Worm (Caenorhabditis elegans): ENCODE results near the gene Y37E11AL.2.

Gene Y37E11AL.2

ce11 chrIV:3698201-3698600 lies at the start of gene Y37E11AL.2:
Gene Y37E11AL.2, plus strand, starts transcription at chrIV:3698501.
- no peak for TF ChIP-seq elt-3 (tag; optimal IDR thresholded peaks at IDR 0.05)
- TF ChIP-seq egl-27 (tag; optimal IDR thresholded peaks at IDR 0.05), result no peak
- no peak for TF ChIP-seq dmd-4 (tag; optimal IDR thresholded peaks at IDR 0.05)
- no peak for TF ChIP-seq ztf-1 (GFP tag; conservative IDR thresholded peaks at IDR 0.05)
- TF ChIP-seq nhr-21 (tag; optimal IDR thresholded peaks at IDR 0.05), result no peak
- no peak for TF ChIP-seq F13H6.1 (tag; optimal IDR thresholded peaks at IDR 0.05)
- no peak for TF ChIP-seq sem-4 (tag; optimal IDR thresholded peaks at IDR 0.05)
- no peak for TF ChIP-seq crh-2 (tag; optimal IDR thresholded peaks at IDR 0.05)
- no peak for TF ChIP-seq lin-11 (tag; optimal IDR thresholded peaks at IDR 0.05)
- TF ChIP-seq nhr-11 (tag; optimal IDR thresholded peaks at IDR 0.05), result no peak
- TF ChIP-seq peb-1 (tag; optimal IDR thresholded peaks at IDR 0.05), result no peak
- TF ChIP-seq R02D3.7 (tag; optimal IDR thresholded peaks at IDR 0.05), result no peak
- no peak for TF ChIP-seq Y55F3AM.14 (GFP tag; optimal IDR thresholded peaks at IDR 0.05)

- no peak for TF ChIP-seq dmd-4 (tag; optimal IDR thresholded peaks at IDR 0.05)
- TF ChIP-seq unc-62 (GFP tag; optimal IDR thresholded peaks at IDR 0.05), result no peak
- no peak for TF ChIP-seq ceh-16 (tag; optimal IDR thresholded peaks at IDR 0.05)
- TF ChIP-seq elt-3 (tag; optimal IDR thresholded peaks at IDR 0.05), result no peak
- TF ChIP-seq gmeb-1 (tag; optimal IDR thresholded peaks at IDR 0.05), result peak; percentile 15
- peak; percentile 71 for TF ChIP-seq nhr-25 (tag; optimal IDR thresholded peaks at IDR 0.05)
- TF ChIP-seq nhr-129 (tag; optimal IDR thresholded peaks at IDR 0.05), result peak; percentile 81
- no peak for TF ChIP-seq alr-1 (tag; optimal IDR thresholded peaks at IDR 0.05)
- TF ChIP-seq mab-5 (tag; optimal IDR thresholded peaks at IDR 0.05), result no peak
- TF ChIP-seq snpc-4 (tag; optimal IDR thresholded peaks at IDR 0.05), result no peak
- TF ChIP-seq C34F6.9 (tag; optimal IDR thresholded peaks at IDR 0.05), result no peak
- TF ChIP-seq unc-55 (GFP tag; optimal IDR thresholded peaks at IDR 0.05), result no peak
- peak; percentile 38 for TF ChIP-seq Y55F3AM.14 (GFP tag; optimal IDR thresholded peaks at IDR 0.05)
- no peak for TF ChIP-seq zag-1 (tag; optimal IDR thresholded peaks at IDR 0.05)
- peak; percentile 55 for TF ChIP-seq sma-3 (GFP tag; optimal IDR thresholded peaks at IDR 0.05)
- peak; percentile 11 for TF ChIP-seq F13H6.1 (tag; optimal IDR thresholded peaks at IDR 0.05)
- TF ChIP-seq lin-11 (tag; optimal IDR thresholded peaks at IDR 0.05), result no peak
- no peak for TF ChIP-seq nhr-23 (tag; optimal IDR thresholded peaks at IDR 0.05)
- TF ChIP-seq nhr-10 (tag; optimal IDR thresholded peaks at IDR 0.05), result no peak
- no peak for TF ChIP-seq aly-2 (tag; optimal IDR thresholded peaks at IDR 0.05)
- no peak for TF ChIP-seq ztf-1 (GFP tag; conservative IDR thresholded peaks at IDR 0.05)
- TF ChIP-seq nhr-77 (tag; optimal IDR thresholded peaks at IDR 0.05), result no peak
- peak in 1 of 2 experiments; percentile 15 for TF ChIP-seq lsy-2 (tag; optimal IDR thresholded peaks at IDR 0.05)
- TF ChIP-seq blmp-1 (tag; optimal IDR thresholded peaks at IDR 0.05; ENCODE audit: insufficient read depth), result peak; percentile 65
- no peak for TF ChIP-seq elt-1 (tag; optimal IDR thresholded peaks at IDR 0.05)
- TF ChIP-seq egl-27 (tag; optimal IDR thresholded peaks at IDR 0.05), result peak; percentile 20
- TF ChIP-seq ztf-4 (tag; optimal IDR thresholded peaks at IDR 0.05), result no peak
- TF ChIP-seq nhr-21 (tag; optimal IDR thresholded peaks at IDR 0.05), result peak; percentile 82
- peak; percentile 15 to 41 for TF ChIP-seq mdl-1 (tag; optimal IDR thresholded peaks at IDR 0.05)
- no peak for TF ChIP-seq nhr-11 (tag; optimal IDR thresholded peaks at IDR 0.05)
- TF ChIP-seq sma-9 (GFP tag; optimal IDR thresholded peaks at IDR 0.05), result peak; percentile 91
- TF ChIP-seq sma-9 (tag; optimal IDR thresholded peaks at IDR 0.05), result no peak
Measured at ce11 chrIV:3648634-3649240, 49.6 kb upstream of the Y37E11AL.2 start, which contains the start of gene CC8.2. Gene CC8.2, minus strand, starts transcription at chrIV:3648684.

DNA sequence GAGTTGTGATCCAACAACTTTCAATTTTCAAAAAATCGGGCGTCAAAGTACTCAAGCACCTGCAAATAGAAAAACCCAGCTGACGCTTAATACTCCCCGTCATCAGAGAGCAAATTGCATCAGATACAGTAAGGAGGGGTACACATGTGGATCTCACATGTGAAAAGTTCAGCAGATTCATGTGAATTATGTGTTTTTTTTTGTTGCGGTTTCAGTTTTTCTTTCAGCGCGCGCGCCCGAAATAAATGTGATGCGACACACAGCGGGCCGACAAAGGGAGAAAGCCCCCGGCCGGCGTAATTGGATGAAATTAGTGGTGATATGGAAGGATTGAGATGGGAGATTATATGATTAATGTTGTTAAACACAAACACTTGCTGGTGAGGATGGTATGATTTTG lies 46.1 kb upstream of the Y37E11AL.2 start:
- TF ChIP-seq zag-1 (tag; optimal IDR thresholded peaks at IDR 0.05) (no peak), nhr-21 (tag; optimal IDR thresholded peaks at IDR 0.05) (no peak), nhr-129 (tag; optimal IDR thresholded peaks at IDR 0.05) (peak; percentile 93), ztf-4 (tag; optimal IDR thresholded peaks at IDR 0.05) (no peak), unc-62 (GFP tag; optimal IDR thresholded peaks at IDR 0.05) (no peak), nhr-23 (tag; optimal IDR thresholded peaks at IDR 0.05) (no peak), blmp-1 (tag; optimal IDR thresholded peaks at IDR 0.05; ENCODE audit: insufficient read depth) (no peak), ZK546.5 (tag; optimal IDR thresholded peaks at IDR 0.05) (no peak), crh-2 (tag; optimal IDR thresholded peaks at IDR 0.05) (no peak), peb-1 (tag; optimal IDR thresholded peaks at IDR 0.05) (no peak), F13H6.1 (tag; optimal IDR thresholded peaks at IDR 0.05) (no peak), unc-55 (GFP tag; optimal IDR thresholded peaks at IDR 0.05) (no peak), aly-2 (tag; optimal IDR thresholded peaks at IDR 0.05) (no peak), nhr-237 (tag; optimal IDR thresholded peaks at IDR 0.05) (no peak), ama-1 (optimal IDR thresholded peaks at IDR 0.05) (no peak), ceh-16 (tag; optimal IDR thresholded peaks at IDR 0.05) (no peak), lin-13 (GFP tag; optimal IDR thresholded peaks at IDR 0.05) (no peak), C34F6.9 (tag; optimal IDR thresholded peaks at IDR 0.05) (no peak), sma-9 (GFP tag; optimal IDR thresholded peaks at IDR 0.05) (peak; percentile 44), sma-9 (tag; optimal IDR thresholded peaks at IDR 0.05) (no peak), elt-3 (tag; optimal IDR thresholded peaks at IDR 0.05) (no peak), ceh-82 (tag; optimal IDR thresholded peaks at IDR 0.05) (no peak), snpc-4 (tag; optimal IDR thresholded peaks at IDR 0.05) (no peak), lin-11 (tag; optimal IDR thresholded peaks at IDR 0.05) (no peak), nhr-25 (tag; optimal IDR thresholded peaks at IDR 0.05) (peak; percentile 48), dmd-4 (tag; optimal IDR thresholded peaks at IDR 0.05) (no peak), sem-4 (tag; optimal IDR thresholded peaks at IDR 0.05) (no peak), nhr-77 (tag; optimal IDR thresholded peaks at IDR 0.05) (no peak), nhr-6 (tag; optimal IDR thresholded peaks at IDR 0.05) (no peak), nhr-10 (tag; optimal IDR thresholded peaks at IDR 0.05) (no peak), ztf-11 (tag; optimal IDR thresholded peaks at IDR 0.05) (no peak), R02D3.7 (tag; optimal IDR thresholded peaks at IDR 0.05) (no peak), egl-27 (tag; optimal IDR thresholded peaks at IDR 0.05) (no peak), sma-3 (GFP tag; optimal IDR thresholded peaks at IDR 0.05) (peak; percentile 18), unc-39 (tag; optimal IDR thresholded peaks at IDR 0.05) (no peak), skn-1 (tag; optimal IDR thresholded peaks at IDR 0.05) (no peak)
